Fruit fly (Drosophila melanogaster) whole organism, embryonic: ENCODE measurements around the gene CG7912.

Experiments used
- Awh ChIP-seq: fragments of 200-800 bp; sonication (Bioruptor generic); IDR thresholded peaks from 2 replicates; pipeline ENCODE4, ENCODE4 v1.3.6; 2022; ENCODE audit warnings: missing biosample characterization, missing genetic modification characterization
- CG10147 ChIP-seq: fragments of 200-800 bp; sonication (Bioruptor generic); optimal IDR thresholded peaks from 2 replicates; lab custom pipeline; 2019; ENCODE audit warnings: missing biosample characterization, mild to moderate bottlenecking, missing genetic modification characterization, moderate library complexity
- CG10431 ChIP-seq: fragments of 200-800 bp; sonication (Bioruptor generic); optimal IDR thresholded peaks from 3 replicates; lab custom pipeline; 2018; ENCODE audit warnings: missing biosample characterization, mild to moderate bottlenecking, missing genetic modification characterization
- CG10543 ChIP-seq: fragments of 200-800 bp; sonication (Bioruptor generic); optimal IDR thresholded peaks from 3 replicates; lab custom pipeline; 2017; ENCODE audit warnings: missing biosample characterization, mild to moderate bottlenecking, missing genetic modification characterization, moderate library complexity
- CG11398 ChIP-seq: fragments of 200-800 bp; sonication (Bioruptor generic); optimal IDR thresholded peaks from 2 replicates; lab custom pipeline; 2016; ENCODE audit warnings: missing biosample characterization, missing genetic modification characterization
- CG12219 ChIP-seq: fragments of 200-800 bp; sonication (Bioruptor generic); optimal IDR thresholded peaks from 3 replicates; lab custom pipeline; 2018; ENCODE audit warnings: missing biosample characterization, mild to moderate bottlenecking, missing genetic modification characterization
- CG12391 ChIP-seq: fragments of 200-800 bp; sonication (Bioruptor generic); optimal IDR thresholded peaks from 3 replicates; lab custom pipeline; 2018; ENCODE audit warnings: missing biosample characterization, mild to moderate bottlenecking, missing genetic modification characterization, moderate library complexity
- CG13296 ChIP-seq: fragments of 200-800 bp; sonication (Bioruptor generic); optimal IDR thresholded peaks from 3 replicates; lab custom pipeline; 2018; ENCODE audit warnings: missing biosample characterization, mild to moderate bottlenecking, missing genetic modification characterization
- CG13775 ChIP-seq: fragments of 200-800 bp; sonication (Bioruptor generic); optimal IDR thresholded peaks from 3 replicates; lab custom pipeline; 2017; ENCODE audit warnings: missing biosample characterization, mild to moderate bottlenecking, missing genetic modification characterization
- CG13894 ChIP-seq: fragments of 200-800 bp; sonication (Bioruptor generic); optimal IDR thresholded peaks from 3 replicates; lab custom pipeline; 2018; ENCODE audit warnings: missing biosample characterization, mild to moderate bottlenecking, missing genetic modification characterization, moderate library complexity
- CG14441 ChIP-seq: fragments of 200-800 bp; sonication (Bioruptor generic); IDR thresholded peaks from 2 replicates; pipeline ENCODE4 v1.3.6; 2022; ENCODE audit warnings: missing biosample characterization, missing genetic modification characterization
- CG15011 ChIP-seq: fragments of 200-800 bp; sonication (Bioruptor generic); optimal IDR thresholded peaks from 3 replicates; lab custom pipeline; 2018; ENCODE audit warnings: missing biosample characterization, mild to moderate bottlenecking, missing genetic modification characterization
- CG17612 ChIP-seq: fragments of 200-800 bp; sonication (Bioruptor generic); IDR thresholded peaks from 2 replicates; pipeline ENCODE4 v1.3.6; 2022; ENCODE audit warnings: missing biosample characterization, missing genetic modification characterization
- CG32772 ChIP-seq: fragments of 200-800 bp; sonication (Bioruptor generic); IDR thresholded peaks from 2 replicates; pipeline ENCODE4 v1.3.6; 2022; ENCODE audit warnings: missing biosample characterization, missing genetic modification characterization
- CG4854 ChIP-seq: fragments of 200-800 bp; sonication (Bioruptor generic); optimal IDR thresholded peaks from 2 replicates; lab custom pipeline; 2016; ENCODE audit warnings: missing biosample characterization, missing genetic modification characterization, inconsistent platforms
- CG7372 ChIP-seq: fragments of 200-800 bp; sonication (Bioruptor generic); IDR thresholded peaks from 2 replicates; pipeline ENCODE4 v1.3.6; 2022; ENCODE audit warnings: missing biosample characterization, missing genetic modification characterization
- CG7839 ChIP-seq: fragments of 200-800 bp; sonication (Bioruptor generic); optimal IDR thresholded peaks from 3 replicates; lab custom pipeline; 2018; ENCODE audit warnings: missing biosample characterization, mild to moderate bottlenecking, missing genetic modification characterization, moderate library complexity
- CG7963 ChIP-seq: fragments of 200-800 bp; sonication (Bioruptor generic); IDR thresholded peaks from 3 replicates; pipeline ENCODE4 v1.3.6; 2022; ENCODE audit warnings: missing biosample characterization, missing genetic modification characterization; ENCODE audit not compliant: partially characterized antibody
- CG7987 ChIP-seq: fragments of 200-800 bp; sonication (Bioruptor generic); optimal IDR thresholded peaks from 2 replicates; lab custom pipeline; 2018; ENCODE audit warnings: missing biosample characterization, mild to moderate bottlenecking, missing genetic modification characterization, moderate library complexity
- CG8359 ChIP-seq: fragments of 200-800 bp; sonication (Bioruptor generic); optimal IDR thresholded peaks from 2 replicates; lab custom pipeline; 2017; ENCODE audit warnings: missing biosample characterization, mild to moderate bottlenecking, missing genetic modification characterization, borderline replicate concordance
- CG9727 ChIP-seq: fragments of 200-800 bp; sonication (Bioruptor generic); optimal IDR thresholded peaks from 3 replicates; lab custom pipeline; 2017; ENCODE audit warnings: missing biosample characterization, mild to moderate bottlenecking, missing genetic modification characterization
- D ChIP-seq, 2 experiments: fragments of 200-800 bp in 1 of 2; fragments of >200 bp in 1 of 2; sonication (Bioruptor generic) in 1 of 2; optimal IDR thresholded peaks; 2 replicates in 1 of 2; 3 replicates in 1 of 2; lab custom pipeline; 2017; ENCODE audit warnings: mild to moderate bottlenecking in 1 of 2, missing biosample characterization in 1 of 2, missing genetic modification characterization in 1 of 2, missing genetic modification reagents in 1 of 2
- Dbx ChIP-seq: fragments of 200-800 bp; sonication (Bioruptor generic); IDR thresholded peaks from 3 replicates; pipeline ENCODE4 v1.3.6; 2022; ENCODE audit warnings: missing biosample characterization, missing genetic modification characterization
- H15 ChIP-seq: fragments of 200-800 bp; sonication (Bioruptor generic); IDR thresholded peaks from 3 replicates; pipeline ENCODE4 v1.3.6; 2022; ENCODE audit warnings: missing biosample characterization, missing genetic modification characterization
- Hr51 ChIP-seq, 2 experiments: fragments of 200-800 bp; sonication (Bioruptor generic); optimal IDR thresholded peaks; 2 replicates in 1 of 2; 3 replicates in 1 of 2; lab custom pipeline; 2016 to 2018; ENCODE audit warnings: missing biosample characterization in 2 of 2, missing genetic modification characterization in 2 of 2, mild to moderate bottlenecking in 1 of 2, moderate library complexity in 1 of 2
- Myb ChIP-seq: fragments of 200-800 bp; sonication (Bioruptor generic); optimal IDR thresholded peaks from 2 replicates; lab custom pipeline; 2016; ENCODE audit warnings: missing biosample characterization, missing genetic modification characterization
- NfI ChIP-seq: fragments of 200-800 bp; sonication (Bioruptor generic); optimal IDR thresholded peaks from 3 replicates; lab custom pipeline; 2018; ENCODE audit warnings: missing biosample characterization, mild to moderate bottlenecking, missing genetic modification characterization, moderate library complexity
- Rx ChIP-seq: fragments of 200-800 bp; sonication (Bioruptor generic); IDR thresholded peaks from 2 replicates; pipeline ENCODE4 v1.3.6; 2022; ENCODE audit warnings: missing biosample characterization, missing genetic modification characterization
- cato ChIP-seq: fragments of 200-800 bp; sonication (Bioruptor generic); optimal IDR thresholded peaks from 2 replicates; lab custom pipeline; 2016; ENCODE audit warnings: missing biosample characterization, missing genetic modification characterization, borderline replicate concordance
- chif ChIP-seq, 2 experiments: fragments of 200-800 bp; sonication (Bioruptor generic); optimal IDR thresholded peaks; 3 replicates each; lab custom pipeline; 2016; ENCODE audit warnings: missing biosample characterization in 2 of 2, missing genetic modification characterization in 2 of 2
- croc ChIP-seq: fragments of 200-800 bp; sonication (Bioruptor generic); conservative IDR thresholded peaks from 3 replicates; pipeline ENCODE4 v1.3.6; 2022; ENCODE audit warnings: missing biosample characterization, missing genetic modification characterization
- da ChIP-seq: fragments of 200-800 bp; sonication (Bioruptor generic); optimal IDR thresholded peaks from 2 replicates; lab custom pipeline; 2016; ENCODE audit warnings: missing biosample characterization, missing genetic modification characterization
- ewg ChIP-seq: fragments of 200-800 bp; sonication (Bioruptor generic); optimal IDR thresholded peaks from 3 replicates; lab custom pipeline; 2017; ENCODE audit warnings: mild to moderate bottlenecking, missing biosample characterization, missing genetic modification reagents, missing genetic modification characterization
- exex ChIP-seq: fragments of 200-800 bp; sonication (Bioruptor generic); optimal IDR thresholded peaks from 4 replicates; lab custom pipeline; 2018; ENCODE audit warnings: missing biosample characterization, mild to moderate bottlenecking, missing genetic modification characterization, moderate library complexity
- fu2 ChIP-seq: fragments of 200-800 bp; sonication (Bioruptor generic); optimal IDR thresholded peaks from 2 replicates; lab custom pipeline; 2016; ENCODE audit warnings: missing biosample characterization, missing genetic modification characterization
- lbe ChIP-seq: fragments of 200-800 bp; sonication (Bioruptor generic); optimal IDR thresholded peaks from 2 replicates; lab custom pipeline; 2016; ENCODE audit warnings: missing biosample characterization, mild to moderate bottlenecking, missing genetic modification characterization
- maf-S ChIP-seq: fragments of 200-800 bp; sonication (Bioruptor generic); optimal IDR thresholded peaks from 2 replicates; lab custom pipeline; 2016; ENCODE audit warnings: missing biosample characterization, missing genetic modification characterization
- mld ChIP-seq: fragments of 200-800 bp; sonication (Bioruptor generic); IDR thresholded peaks from 3 replicates; pipeline ENCODE4 v1.3.6; 2022; ENCODE audit warnings: missing biosample characterization, missing genetic modification characterization; ENCODE audit not compliant: partially characterized antibody
- nerfin-2 ChIP-seq: fragments of 200-800 bp; sonication (Bioruptor generic); IDR thresholded peaks from 2 replicates; pipeline ENCODE4 v1.3.6; 2022; ENCODE audit warnings: missing biosample characterization, missing genetic modification characterization; ENCODE audit not compliant: partially characterized antibody
- nom ChIP-seq: fragments of 200-800 bp; sonication (Bioruptor generic); optimal IDR thresholded peaks from 2 replicates; lab custom pipeline; 2017; ENCODE audit warnings: missing biosample characterization, missing genetic modification characterization, mild to moderate bottlenecking, moderate library complexity, missing genetic modification reagents
- pan ChIP-seq, 4 experiments: fragments of >200 bp in 3 of 4; fragments of 200-800 bp in 1 of 4; sonication (Bioruptor generic) in 1 of 4; optimal IDR thresholded peaks in 3 of 4; IDR thresholded peaks in 1 of 4; 2 replicates each; pipeline versions ENCODE4 v1.3.6 to Lab custom; 2017 to 2022; ENCODE audit warnings: missing biosample characterization in 2 of 4, missing genetic modification characterization in 2 of 4, mixed read lengths in 1 of 4
- ranshi ChIP-seq: fragments of 200-800 bp; sonication (Bioruptor generic); IDR thresholded peaks from 2 replicates; pipeline ENCODE4 v1.3.6; 2022; ENCODE audit warnings: missing biosample characterization, missing genetic modification characterization
- rib ChIP-seq: fragments of 200-800 bp; sonication (Bioruptor generic); IDR thresholded peaks from 2 replicates; pipeline ENCODE4 v1.3.6; 2022; ENCODE audit warnings: missing biosample characterization, missing genetic modification characterization
- seq ChIP-seq: fragments of 200-800 bp; sonication (Bioruptor generic); IDR thresholded peaks from 2 replicates; pipeline ENCODE4 v1.3.6; 2022; ENCODE audit warnings: missing biosample characterization, missing genetic modification characterization
- tna ChIP-seq: fragments of 200-800 bp; sonication (Bioruptor generic); IDR thresholded peaks from 2 replicates; pipeline ENCODE4 v1.3.6; 2022; ENCODE audit warnings: missing biosample characterization, missing genetic modification characterization; ENCODE audit not compliant: partially characterized antibody
- twi ChIP-seq: fragments of 200-800 bp; optimal IDR thresholded peaks from 2 replicates; lab custom pipeline; 2019; ENCODE audit warnings: missing biosample characterization, mild to moderate bottlenecking, missing genetic modification characterization, moderate library complexity
- vvl ChIP-seq: fragments of 200-800 bp; sonication (Bioruptor generic); IDR thresholded peaks from 2 replicates; pipeline ENCODE4 v1.3.6; 2022; ENCODE audit warnings: missing biosample characterization, missing genetic modification characterization

Gene CG7912

DNA sequence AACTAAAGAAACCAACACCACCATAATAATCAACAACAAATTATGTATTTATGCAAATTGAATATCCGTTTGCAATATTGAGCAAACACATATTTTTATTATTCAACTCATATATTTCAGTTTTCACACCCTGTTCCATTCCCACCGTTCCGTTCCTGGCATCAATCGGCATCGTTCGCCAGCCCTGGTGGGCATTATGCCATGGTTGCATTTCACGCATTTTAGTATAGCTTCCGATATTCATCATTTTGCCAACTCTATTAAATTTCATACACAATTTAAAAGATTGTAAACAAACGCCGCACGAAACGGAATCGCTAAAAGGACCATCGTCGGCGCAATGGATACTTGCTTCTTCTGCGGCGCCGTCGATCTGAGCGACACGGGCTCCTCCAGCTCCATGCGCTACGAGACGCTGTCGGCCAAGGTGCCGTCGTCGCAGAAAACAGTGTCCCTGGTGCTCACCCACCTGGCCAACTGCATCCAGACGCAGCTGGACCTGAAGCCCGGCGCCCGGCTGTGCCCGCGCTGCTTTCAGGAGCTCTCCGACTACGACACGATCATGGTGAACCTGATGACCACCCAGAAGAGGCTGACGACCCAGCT is 34.3 kb upstream of the CG7912 start, which contains the start of gene Sry-delta (continued):
- TF ChIP-seq CG9727 (peak; percentile 78), CG15011 (GFP tag; lab: Kevin White, UChicago) (no peak), rib (GFP tag; lab: Robert Waterston, UW) (peak; percentile 78), mld (GFP tag; lab: Robert Waterston, UW) (peak; percentile 41; the same call in 1 of the 3 replicates), CG13296 (peak; percentile 58), CG10431 (GFP tag; lab: Kevin White, UChicago) (peak; percentile 11), CG10147 (GFP tag; lab: Kevin White, UChicago) (peak; percentile 67), pan (optimal IDR thresholded peaks at IDR 0.05; lab: Kevin White, UChicago) (no peak), pan (GFP tag; optimal IDR thresholded peaks at IDR 0.05 in 1 of 2, IDR thresholded peaks at IDR 0.05 in 1 of 2) (peak in 1 of 2 experiments; percentile 78), NfI (GFP tag; lab: Kevin White, UChicago) (peak; percentile 83), CG17612 (GFP tag; lab: Robert Waterston, UW) (no peak; the same call in 1 of the 2 replicates), CG10543 (GFP tag; lab: Kevin White, UChicago) (peak; percentile 62), ewg (GFP tag; lab: Kevin White, UChicago) (no peak), fu2 (GFP tag; lab: Kevin White, UChicago) (peak; percentile 81), cato (peak; percentile 28), D (optimal IDR thresholded peaks at IDR 0.05; lab: Kevin White, UChicago) (no peak), D (GFP tag; optimal IDR thresholded peaks at IDR 0.05; lab: Kevin White, UChicago) (peak; percentile 37), exex (tag; lab: Kevin White, UChicago) (no peak), CG12391 (tag; lab: Kevin White, UChicago) (peak; percentile 85), H15 (GFP tag; lab: Robert Waterston, UW) (peak; percentile 61; the same call in 1 of the 3 replicates), Dbx (GFP tag; lab: Robert Waterston, UW) (peak; percentile 92), CG13894 (tag; lab: Kevin White, UChicago) (peak; percentile 89), CG8359 (GFP tag; lab: Kevin White, UChicago) (no peak), tna (GFP tag; lab: Robert Waterston, UW) (no peak; the same call in 1 of the 2 replicates), seq (GFP tag; lab: Robert Waterston, UW) (no peak; the same call in 1 of the 2 replicates), Rx (GFP tag; lab: Robert Waterston, UW) (peak; percentile 67), CG7372 (peak; percentile 44; the same call in 1 of the 2 replicates), CG7987 (GFP tag; lab: Kevin White, UChicago) (peak; percentile 83), CG12219 (GFP tag; lab: Kevin White, UChicago) (peak; percentile 23), lbe (GFP tag; lab: Kevin White, UChicago) (peak; percentile 68), croc (GFP tag; lab: Robert Waterston, UW) (no peak; the same call in 1 of the 3 replicates), CG13775 (GFP tag; lab: Kevin White, UChicago) (peak; percentile 74), Hr51 (GFP tag; optimal IDR thresholded peaks at IDR 0.05; lab: Kevin White, UChicago) (peak in 1 of 2 experiments; percentile 88), CG4854 (GFP tag; lab: Kevin White, UChicago) (peak; percentile 69), vvl (peak; percentile 90), nerfin-2 (GFP tag; lab: Robert Waterston, UW) (peak; percentile 19; the same call in 1 of the 2 replicates), twi (tag; lab: Kevin White, UChicago) (peak; percentile 5), CG7963 (no peak), nom (peak; percentile 70), chif (GFP tag; optimal IDR thresholded peaks at IDR 0.05; lab: Kevin White, UChicago) (peak; percentile 78 to 80), Awh (GFP tag; lab: Robert Waterston, UW) (no peak), da (GFP tag; lab: Kevin White, UChicago) (peak; percentile 31), CG14441 (GFP tag; lab: Robert Waterston, UW) (peak; percentile 78), CG32772 (peak; percentile 62; the same call in 1 of the 2 replicates), maf-S (GFP tag; lab: Kevin White, UChicago) (peak; percentile 86), Myb (GFP tag; lab: Kevin White, UChicago) (peak; percentile 70), ranshi (GFP tag; lab: Robert Waterston, UW) (peak; percentile 82), CG7839 (tag; lab: Kevin White, UChicago) (no peak), CG11398 (peak; percentile 70)
